Fruit fly (Drosophila melanogaster) whole organism, embryonic: ENCODE measurements around the gene unc-119.

Experiments used
- Abd-B ChIP-seq: fragments of 200-800 bp; sonication (Bioruptor generic); optimal IDR thresholded peaks from 2 replicates; lab custom pipeline; 2018; ENCODE audit warnings: missing biosample characterization, mild to moderate bottlenecking, missing genetic modification characterization, moderate library complexity
- Atf-2 ChIP-seq: fragments of 200-800 bp; sonication (Bioruptor generic); optimal IDR thresholded peaks from 2 replicates; lab custom pipeline; 2016; ENCODE audit warnings: missing biosample characterization, missing genetic modification characterization
- Bdp1 ChIP-seq: fragments of 200-800 bp; sonication (Bioruptor generic); optimal IDR thresholded peaks from 3 replicates; lab custom pipeline; 2016; ENCODE audit warnings: missing biosample characterization, missing genetic modification characterization
- CG13424 ChIP-seq: fragments of 200-800 bp; sonication (Bioruptor generic); optimal IDR thresholded peaks from 2 replicates; lab custom pipeline; 2019; ENCODE audit warnings: missing biosample characterization, mild to moderate bottlenecking, missing genetic modification characterization, moderate library complexity
- CG16779 ChIP-seq: fragments of 200-800 bp; sonication (Bioruptor generic); IDR thresholded peaks from 2 replicates; pipeline ENCODE4 v1.3.6; 2022; ENCODE audit warnings: missing biosample characterization, missing genetic modification characterization
- CG2120 ChIP-seq: fragments of 200-800 bp; sonication (Bioruptor generic); optimal IDR thresholded peaks from 3 replicates; lab custom pipeline; 2016; ENCODE audit warnings: missing biosample characterization, missing genetic modification characterization
- CG32532 ChIP-seq: fragments of 200-800 bp; sonication (Bioruptor generic); IDR thresholded peaks from 2 replicates; pipeline ENCODE4 v1.3.6; 2022; ENCODE audit warnings: missing biosample characterization, missing genetic modification characterization
- CG3995 ChIP-seq: fragments of 200-800 bp; sonication (Bioruptor generic); optimal IDR thresholded peaks from 3 replicates; lab custom pipeline; 2016; ENCODE audit warnings: missing biosample characterization, missing genetic modification characterization
- CG4404 ChIP-seq: fragments of 200-800 bp; sonication (Bioruptor generic); IDR thresholded peaks from 2 replicates; pipeline ENCODE4 v1.3.6; 2022; ENCODE audit warnings: missing biosample characterization, missing genetic modification characterization
- CG4854 ChIP-seq: fragments of 200-800 bp; sonication (Bioruptor generic); optimal IDR thresholded peaks from 2 replicates; lab custom pipeline; 2016; ENCODE audit warnings: missing biosample characterization, missing genetic modification characterization, inconsistent platforms
- CG5245 ChIP-seq: fragments of 200-800 bp; sonication (Bioruptor generic); optimal IDR thresholded peaks from 3 replicates; lab custom pipeline; 2016; ENCODE audit warnings: missing biosample characterization, missing genetic modification characterization
- CG6272 ChIP-seq: fragments of 200-800 bp; sonication (Bioruptor generic); IDR thresholded peaks from 2 replicates; pipeline ENCODE4 v1.3.6; 2022; ENCODE audit warnings: missing biosample characterization, missing genetic modification characterization
- CG6854 ChIP-seq: fragments of 200-800 bp; sonication (Bioruptor generic); optimal IDR thresholded peaks from 3 replicates; lab custom pipeline; 2017; ENCODE audit warnings: missing biosample characterization, mild to moderate bottlenecking, missing genetic modification characterization
- CG7745 ChIP-seq: fragments of 200-800 bp; sonication (Bioruptor generic); optimal IDR thresholded peaks from 2 replicates; lab custom pipeline; 2018; ENCODE audit warnings: missing biosample characterization, mild to moderate bottlenecking, missing genetic modification characterization, moderate library complexity
- CG8089 ChIP-seq: fragments of 200-800 bp; sonication (Bioruptor generic); optimal IDR thresholded peaks from 3 replicates; lab custom pipeline; 2016; ENCODE audit warnings: missing biosample characterization, missing genetic modification characterization
- CG8290 ChIP-seq, 3 experiments: fragments of 200-800 bp; sonication (Bioruptor generic); optimal IDR thresholded peaks; 2 replicates each; lab custom pipeline; 2016 to 2019; ENCODE audit warnings: missing biosample characterization in 3 of 3, missing genetic modification characterization in 3 of 3, mild to moderate bottlenecking in 2 of 3, moderate library complexity in 1 of 3
- CG8359 ChIP-seq: fragments of 200-800 bp; sonication (Bioruptor generic); optimal IDR thresholded peaks from 2 replicates; lab custom pipeline; 2017; ENCODE audit warnings: missing biosample characterization, mild to moderate bottlenecking, missing genetic modification characterization, borderline replicate concordance
- CG8478 ChIP-seq: fragments of >200 bp; optimal IDR thresholded peaks from 2 replicates; lab custom pipeline; 2018
- CG8924 ChIP-seq: fragments of 200-800 bp; optimal IDR thresholded peaks from 3 replicates; lab custom pipeline; 2019; ENCODE audit warnings: missing biosample characterization, mild to moderate bottlenecking, missing genetic modification characterization, moderate library complexity
- CG9215 ChIP-seq: fragments of 200-800 bp; sonication (Bioruptor generic); IDR thresholded peaks from 2 replicates; pipeline ENCODE4 v1.3.6; 2022; ENCODE audit warnings: missing biosample characterization, missing genetic modification characterization
- E2f1 ChIP-seq: fragments of 200-800 bp; sonication (Bioruptor generic); IDR thresholded peaks from 2 replicates; pipeline ENCODE4 v1.3.6; 2022; ENCODE audit warnings: missing biosample characterization, missing genetic modification characterization
- Ets97D ChIP-seq: fragments of 200-800 bp; sonication (Bioruptor generic); optimal IDR thresholded peaks from 3 replicates; lab custom pipeline; 2016; ENCODE audit warnings: missing biosample characterization, missing genetic modification characterization
- Gsc ChIP-seq: fragments of 200-800 bp; sonication (Bioruptor generic); IDR thresholded peaks from 2 replicates; pipeline ENCODE4 v1.3.6; 2022; ENCODE audit warnings: missing biosample characterization, missing genetic modification characterization
- Hand ChIP-seq: fragments of 200-800 bp; sonication (Bioruptor generic); optimal IDR thresholded peaks from 2 replicates; lab custom pipeline; 2017; ENCODE audit warnings: mild to moderate bottlenecking, missing biosample characterization, missing genetic modification reagents, missing genetic modification characterization
- Med ChIP-seq: fragments of 200-800 bp; sonication (Bioruptor generic); peaks from one replicate; lab custom pipeline; 2016; ENCODE audit warnings: missing biosample characterization, missing genetic modification characterization, mild to moderate bottlenecking, inconsistent platforms, moderate library complexity
- Mrtf ChIP-seq: fragments of 200-800 bp; sonication (Bioruptor generic); IDR thresholded peaks from 3 replicates; pipeline ENCODE4 v1.3.6; 2022; ENCODE audit warnings: missing biosample characterization, missing genetic modification characterization
- Pdp1 ChIP-seq, 2 experiments: fragments of 200-800 bp; sonication (Bioruptor generic); optimal IDR thresholded peaks; 3 replicates each; lab custom pipeline; 2016; ENCODE audit warnings: missing biosample characterization in 2 of 2, missing genetic modification characterization in 2 of 2, mild to moderate bottlenecking in 1 of 2, moderate library complexity in 1 of 2
- Sry-β ChIP-seq: fragments of 200-800 bp; sonication (Bioruptor generic); optimal IDR thresholded peaks from 2 replicates; lab custom pipeline; 2018; ENCODE audit warnings: missing biosample characterization, mild to moderate bottlenecking, missing genetic modification characterization, moderate library complexity
- ab ChIP-seq: fragments of 200-800 bp; sonication (Bioruptor generic); optimal IDR thresholded peaks from 2 replicates; lab custom pipeline; 2016; ENCODE audit warnings: missing biosample characterization, missing genetic modification characterization
- ac ChIP-seq: fragments of 200-800 bp; sonication (Bioruptor generic); optimal IDR thresholded peaks from 3 replicates; lab custom pipeline; 2017; ENCODE audit warnings: missing biosample characterization, mild to moderate bottlenecking, missing genetic modification characterization
- amos ChIP-seq: fragments of 200-800 bp; sonication (Bioruptor generic); IDR thresholded peaks from 2 replicates; pipeline ENCODE4 v1.3.6; 2022; ENCODE audit warnings: missing biosample characterization, missing genetic modification characterization; ENCODE audit not compliant: partially characterized antibody
- caup ChIP-seq: fragments of 200-800 bp; sonication (Bioruptor generic); optimal IDR thresholded peaks from 3 replicates; lab custom pipeline; 2017; ENCODE audit warnings: missing biosample characterization, mild to moderate bottlenecking, missing genetic modification characterization, moderate library complexity; ENCODE audit not compliant: severe bottlenecking
- ftz-f1 ChIP-seq: fragments of 200-800 bp; sonication (Bioruptor generic); optimal IDR thresholded peaks from 2 replicates; lab custom pipeline; 2016; ENCODE audit warnings: missing biosample characterization, missing genetic modification characterization
- gsb-n ChIP-seq: fragments of 200-800 bp; sonication (Bioruptor generic); optimal IDR thresholded peaks from 3 replicates; lab custom pipeline; 2018; ENCODE audit warnings: missing biosample characterization, mild to moderate bottlenecking, missing genetic modification characterization
- ind ChIP-seq: fragments of 200-800 bp; sonication (Bioruptor generic); optimal IDR thresholded peaks from 3 replicates; lab custom pipeline; 2016; ENCODE audit warnings: missing biosample characterization, missing genetic modification characterization
- ken ChIP-seq: fragments of 200-800 bp; sonication (Bioruptor generic); IDR thresholded peaks from 3 replicates; pipeline ENCODE4 v1.3.6; 2022; ENCODE audit warnings: missing biosample characterization, missing genetic modification characterization
- kni ChIP-seq: fragments of 200-800 bp; sonication (Bioruptor generic); optimal IDR thresholded peaks from 3 replicates; lab custom pipeline; 2017; ENCODE audit warnings: mild to moderate bottlenecking, missing biosample characterization, missing genetic modification reagents, missing genetic modification characterization
- lab ChIP-seq: fragments of 200-800 bp; sonication (Bioruptor generic); optimal IDR thresholded peaks from 3 replicates; lab custom pipeline; 2017; ENCODE audit warnings: missing biosample characterization, missing genetic modification characterization, mild to moderate bottlenecking, moderate library complexity, missing genetic modification reagents
- lilli ChIP-seq: fragments of 200-800 bp; sonication (Bioruptor generic); optimal IDR thresholded peaks from 3 replicates; lab custom pipeline; 2016; ENCODE audit warnings: missing biosample characterization, missing genetic modification characterization
- lola ChIP-seq, 3 experiments: fragments of >200 bp in 2 of 3; fragments of 200-800 bp in 1 of 3; sonication (Bioruptor generic) in 1 of 3; optimal IDR thresholded peaks; 2 replicates each; lab custom pipeline; 2017 to 2019; ENCODE audit warnings: missing biosample characterization in 3 of 3, missing genetic modification characterization in 3 of 3, mild to moderate bottlenecking in 1 of 3, moderate library complexity in 1 of 3
- nau ChIP-seq: fragments of 200-800 bp; sonication (Bioruptor generic); optimal IDR thresholded peaks from 3 replicates; lab custom pipeline; 2017; ENCODE audit warnings: missing biosample characterization, mild to moderate bottlenecking, missing genetic modification characterization, missing genetic modification reagents
- ranshi ChIP-seq: fragments of 200-800 bp; sonication (Bioruptor generic); IDR thresholded peaks from 2 replicates; pipeline ENCODE4 v1.3.6; 2022; ENCODE audit warnings: missing biosample characterization, missing genetic modification characterization
- salm ChIP-seq: fragments of 200-800 bp; sonication (Bioruptor generic); optimal IDR thresholded peaks from 2 replicates; lab custom pipeline; 2018; ENCODE audit warnings: missing biosample characterization, mild to moderate bottlenecking, missing genetic modification characterization
- so ChIP-seq: fragments of 200-800 bp; sonication (Bioruptor generic); IDR thresholded peaks from 3 replicates; pipeline ENCODE4 v1.3.6; 2022; ENCODE audit warnings: missing biosample characterization, missing genetic modification characterization
- trem ChIP-seq: fragments of 200-800 bp; optimal IDR thresholded peaks from 3 replicates; lab custom pipeline; 2019; ENCODE audit warnings: missing biosample characterization, mild to moderate bottlenecking, missing genetic modification characterization, moderate library complexity
- ttk ChIP-seq: fragments of 200-800 bp; sonication (Bioruptor generic); IDR thresholded peaks from 2 replicates; pipeline ENCODE4 v2.1.2; 2022; ENCODE audit warnings: missing biosample characterization, missing genetic modification characterization
- tup ChIP-seq: fragments of 200-800 bp; sonication (Bioruptor generic); optimal IDR thresholded peaks from 2 replicates; lab custom pipeline; 2016; ENCODE audit warnings: missing biosample characterization, mild to moderate bottlenecking, missing genetic modification characterization, moderate library complexity
- zen2 ChIP-seq: fragments of 200-800 bp; sonication (Bioruptor generic); IDR thresholded peaks from 3 replicates; pipeline ENCODE4 v1.3.6; 2022; ENCODE audit warnings: missing biosample characterization, missing genetic modification characterization; ENCODE audit not compliant: partially characterized antibody

Gene unc-119

dm6 chrX:7291850-7292499, 877 bp upstream of the unc-119 start (continued):
- peak; percentile 61 for TF ChIP-seq CG4854 (GFP tag; lab: Kevin White, UChicago)
- peak in 1 of 3 experiments; percentile 94 for TF ChIP-seq lola (GFP tag; optimal IDR thresholded peaks at IDR 0.05; lab: Kevin White, UChicago)
- TF ChIP-seq CG6272 (GFP tag; lab: Robert Waterston, UW) = peak; percentile 56; the same call in 1 of the 2 replicates
- TF ChIP-seq kni = peak; percentile 68
- TF ChIP-seq tup (GFP tag; lab: Kevin White, UChicago) = peak; percentile 68
- peak; percentile 25 for TF ChIP-seq Ets97D (GFP tag; lab: Kevin White, UChicago)
- peak; percentile 82 for TF ChIP-seq CG13424 (tag; lab: Kevin White, UChicago)
- TF ChIP-seq zen2 (GFP tag; lab: Robert Waterston, UW) = no peak
- peak; percentile 66 for TF ChIP-seq ind (GFP tag; lab: Kevin White, UChicago)
- peak; percentile 54 for TF ChIP-seq lab
- no peak for TF ChIP-seq CG16779
- TF ChIP-seq Atf-2 (GFP tag; lab: Kevin White, UChicago) = peak; percentile 31
- peak; percentile 25; the same call in 1 of the 2 replicates for TF ChIP-seq CG32532 (GFP tag; lab: Robert Waterston, UW)
- peak; percentile 55 for TF ChIP-seq lilli (GFP tag; lab: Kevin White, UChicago)
- TF ChIP-seq Mrtf (GFP tag; lab: Robert Waterston, UW) = peak; percentile 48; the same call in 1 of the 3 replicates
- TF ChIP-seq trem (tag; lab: Kevin White, UChicago) = peak; percentile 61
- peak; percentile 74 for TF ChIP-seq ac
- no peak for TF ChIP-seq CG8478 (lab: Kevin White, UChicago)
- TF ChIP-seq CG9215 (GFP tag; lab: Robert Waterston, UW) = no peak
- TF ChIP-seq CG2120 (GFP tag; lab: Kevin White, UChicago) = peak; percentile 2
- peak; percentile 20 for TF ChIP-seq CG8359 (GFP tag; lab: Kevin White, UChicago)
- peak; percentile 21 for TF ChIP-seq caup (GFP tag; lab: Kevin White, UChicago)
- TF ChIP-seq ranshi (GFP tag; lab: Robert Waterston, UW) = peak; percentile 54; the same call in 1 of the 2 replicates
- no peak for TF ChIP-seq CG3995
- TF ChIP-seq Sry-β = peak; percentile 36
- no peak for TF ChIP-seq ftz-f1 (GFP tag; lab: Kevin White, UChicago)
- TF ChIP-seq Hand (GFP tag; lab: Kevin White, UChicago) = no peak
- peak; percentile 55 for TF ChIP-seq CG7745
- TF ChIP-seq ab (GFP tag; lab: Kevin White, UChicago) = peak; percentile 0
- peak; percentile 68 for TF ChIP-seq Abd-B (GFP tag; lab: Kevin White, UChicago)
- TF ChIP-seq gsb-n (tag; lab: Kevin White, UChicago) = peak; percentile 89
- TF ChIP-seq CG4404 (GFP tag; lab: Robert Waterston, UW) = peak; percentile 89
- no peak for TF ChIP-seq amos (GFP tag; lab: Robert Waterston, UW)
- peak; percentile 62 for TF ChIP-seq E2f1
- TF ChIP-seq CG8290 (GFP tag; optimal IDR thresholded peaks at IDR 0.05; lab: Kevin White, UChicago) = peak; percentile 62
- TF ChIP-seq CG8290 (tag; optimal IDR thresholded peaks at IDR 0.05; lab: Kevin White, UChicago) = peak in 1 of 2 experiments; percentile 48
- TF ChIP-seq CG6854 (GFP tag; lab: Kevin White, UChicago) = no peak
- TF ChIP-seq nau (GFP tag; lab: Kevin White, UChicago) = peak; percentile 34
- peak; percentile 74 for TF ChIP-seq CG8924
- TF ChIP-seq Med = peak; percentile 82
- TF ChIP-seq salm (tag; lab: Kevin White, UChicago) = peak; percentile 69
- TF ChIP-seq CG8089 = peak; percentile 53
- peak; percentile 74; the same call in 1 of the 3 replicates for TF ChIP-seq so (GFP tag; lab: Robert Waterston, UW)
- peak; percentile 35; the same call in 1 of the 2 replicates for TF ChIP-seq ttk (GFP tag; lab: Robert Waterston, UW)
- peak; percentile 61 for TF ChIP-seq CG5245 (GFP tag; lab: Kevin White, UChicago)
- peak; percentile 30 to 51 for TF ChIP-seq Pdp1 (GFP tag; optimal IDR thresholded peaks at IDR 0.05; lab: Kevin White, UChicago)
- TF ChIP-seq Gsc (GFP tag; lab: Robert Waterston, UW) = peak; percentile 33; the same call in 1 of the 2 replicates
- peak; percentile 41 for TF ChIP-seq Bdp1
- peak; percentile 63; the same call in 1 of the 3 replicates for TF ChIP-seq ken (GFP tag; lab: Robert Waterston, UW)
